Worm (Caenorhabditis elegans) whole organism, young adult: ENCODE measurements around the gene gbb-2.
A peak's percentile ranks its signal among the peaks of the same experiment; 100 is the strongest.

Source experiments
- C17E4.6 ChIP-seq: fragments of 200-800 bp; sonication (Bioruptor generic); IDR thresholded peaks from 2 replicates; pipeline ENCODE4 v1.3.6; 2022; ENCODE audit warnings: missing genetic modification reagents, missing genetic modification characterization, missing compliant biosample characterization
- D2030.7 ChIP-seq: fragments of 200-800 bp; sonication (Bioruptor generic); IDR thresholded peaks from 2 replicates; pipeline ENCODE4 v1.3.6; 2022; ENCODE audit warnings: missing genetic modification reagents, missing genetic modification characterization, missing compliant biosample characterization
- F37B4.10 ChIP-seq: fragments of 200-800 bp; sonication (Bioruptor generic); IDR thresholded peaks from 2 replicates; pipeline ENCODE4 v1.3.6; 2022; ENCODE audit warnings: missing genetic modification characterization, missing compliant biosample characterization
- Y56A3A.18 ChIP-seq: fragments of 200-800 bp; sonication (Bioruptor generic); IDR thresholded peaks from 2 replicates; pipeline ENCODE4 v1.3.6; 2022; ENCODE audit warnings: missing genetic modification reagents, missing genetic modification characterization, missing compliant biosample characterization
- Y67H2A.10 ChIP-seq: fragments of 200-800 bp; sonication (Bioruptor generic); conservative IDR thresholded peaks from 2 replicates; pipeline ENCODE4 v1.3.6; 2022; ENCODE audit warnings: missing genetic modification reagents, missing genetic modification characterization, missing compliant biosample characterization
- ama-1 ChIP-seq, 3 experiments: fragments of 150-350 bp in 1 of 3; sonication (generic microtip) in 2 of 3; optimal IDR thresholded peaks; 2 replicates each; lab custom pipeline; 2014 to 2018; ENCODE audit warnings: missing biosample characterization in 2 of 3, missing genetic modification characterization in 2 of 3, missing genetic modification reagents in 2 of 3
- aptf-3 ChIP-seq: fragments of 200-800 bp; sonication (Bioruptor generic); IDR thresholded peaks from 2 replicates; pipeline ENCODE4 v1.3.6; 2022; ENCODE audit warnings: missing genetic modification characterization, missing compliant biosample characterization
- attf-5 ChIP-seq: fragments of 200-800 bp; sonication (Bioruptor generic); optimal IDR thresholded peaks from 2 replicates; lab custom pipeline; 2018; ENCODE audit warnings: mild to moderate bottlenecking, missing genetic modification characterization, missing compliant biosample characterization
- ccch-3 ChIP-seq: fragments of 200-800 bp; sonication (Bioruptor generic); optimal IDR thresholded peaks from 2 replicates; lab custom pipeline; 2018; ENCODE audit warnings: mild to moderate bottlenecking, missing genetic modification characterization, missing compliant biosample characterization
- cebp-2 ChIP-seq: fragments of 200-800 bp; sonication (Bioruptor generic); IDR thresholded peaks from 2 replicates; pipeline ENCODE4 v1.3.6; 2022; ENCODE audit warnings: missing genetic modification characterization, missing compliant biosample characterization
- ceh-100 ChIP-seq: fragments of 200-800 bp; sonication (Bioruptor generic); IDR thresholded peaks from 2 replicates; pipeline ENCODE4 v1.3.6; 2022; ENCODE audit warnings: missing genetic modification reagents, missing genetic modification characterization, missing compliant biosample characterization
- ceh-40 ChIP-seq: fragments of 200-800 bp; sonication (Bioruptor generic); IDR thresholded peaks from 2 replicates; pipeline ENCODE4 v1.3.6; 2022; ENCODE audit warnings: missing genetic modification characterization, missing compliant biosample characterization
- ceh-91 ChIP-seq: fragments of 200-800 bp; sonication (Bioruptor generic); IDR thresholded peaks from 2 replicates; pipeline ENCODE4 v1.3.6; 2022; ENCODE audit warnings: missing genetic modification reagents, missing genetic modification characterization, missing compliant biosample characterization
- chd-7 ChIP-seq: sonication (generic microtip); optimal IDR thresholded peaks from 2 replicates; lab custom pipeline; 2016; ENCODE audit warnings: mild to moderate bottlenecking, missing genetic modification characterization, moderate library complexity, missing compliant biosample characterization
- egrh-3 ChIP-seq: fragments of 200-800 bp; sonication (Bioruptor generic); IDR thresholded peaks from 2 replicates; pipeline ENCODE4 v1.3.6; 2022; ENCODE audit warnings: missing genetic modification reagents, missing genetic modification characterization, missing compliant biosample characterization
- gei-17 ChIP-seq: fragments of 200-800 bp; sonication (Bioruptor generic); optimal IDR thresholded peaks from 2 replicates; lab custom pipeline; 2018; ENCODE audit warnings: mild to moderate bottlenecking, missing genetic modification characterization, missing compliant biosample characterization
- hrde-1 ChIP-seq: sonication (generic microtip); optimal IDR thresholded peaks from 2 replicates; lab custom pipeline; 2016; ENCODE audit warnings: missing genetic modification characterization, mild to moderate bottlenecking, missing compliant biosample characterization, moderate library complexity, missing genotype, missing genetic modification reagents, borderline replicate concordance
- let-607 ChIP-seq, 2 experiments: fragments of 200-800 bp in 1 of 2; sonication (Bioruptor generic) in 1 of 2; sonication (generic microtip) in 1 of 2; optimal IDR thresholded peaks; 2 replicates each; lab custom pipeline; 2016 to 2018; ENCODE audit warnings: mild to moderate bottlenecking in 2 of 2, missing compliant biosample characterization in 2 of 2, missing genetic modification characterization in 2 of 2, moderate library complexity in 2 of 2, missing genotype in 1 of 2
- lin-35 ChIP-seq, 3 experiments: fragments of 150-350 bp in 2 of 3; sonication (generic microtip) in 1 of 3; optimal IDR thresholded peaks; 2 replicates each; lab custom pipeline; 2014 to 2018; ENCODE audit warnings: missing biosample characterization in 3 of 3, missing genetic modification characterization in 3 of 3, missing genetic modification reagents in 3 of 3
- mxl-1 ChIP-seq: sonication (generic microtip); optimal IDR thresholded peaks from 2 replicates; lab custom pipeline; 2016; ENCODE audit warnings: missing genetic modification characterization, missing compliant biosample characterization
- nfya-1 ChIP-seq: sonication (generic microtip); optimal IDR thresholded peaks from 2 replicates; lab custom pipeline; 2017; ENCODE audit warnings: antibody characterized with exemption, missing compliant biosample characterization, missing genetic modification characterization, borderline replicate concordance; ENCODE audit not compliant: insufficient read depth
- nhr-179 ChIP-seq: sonication (generic microtip); optimal IDR thresholded peaks from 2 replicates; lab custom pipeline; 2016; ENCODE audit warnings: mild to moderate bottlenecking, missing genetic modification characterization, missing compliant biosample characterization
- nhr-80 ChIP-seq: sonication (generic microtip); optimal IDR thresholded peaks from 2 replicates; lab custom pipeline; 2016; ENCODE audit warnings: missing genetic modification characterization, missing compliant biosample characterization
- repo-1 ChIP-seq: sonication (generic microtip); optimal IDR thresholded peaks from 2 replicates; lab custom pipeline; 2017; ENCODE audit warnings: mild to moderate bottlenecking, missing genetic modification characterization, missing compliant biosample characterization
- rpc-1 ChIP-seq, 2 experiments: fragments of 150-350 bp in 1 of 2; sonication (generic microtip) in 1 of 2; optimal IDR thresholded peaks; 2 replicates each; lab custom pipeline; 2014 to 2018; ENCODE audit warnings: missing biosample characterization in 1 of 2, missing genetic modification characterization in 1 of 2, missing genetic modification reagents in 1 of 2, missing genotype in 1 of 2
- sdz-38 ChIP-seq: sonication (generic microtip); optimal IDR thresholded peaks from 2 replicates; lab custom pipeline; 2016; ENCODE audit warnings: missing genotype, missing genetic modification characterization, missing compliant biosample characterization
- snpc-1.3 ChIP-seq: sonication (generic microtip); optimal IDR thresholded peaks from 2 replicates; lab custom pipeline; 2017; ENCODE audit warnings: missing genetic modification characterization, mild to moderate bottlenecking, missing compliant biosample characterization, antibody characterized with exemption, moderate library complexity, missing genotype, missing genetic modification reagents; ENCODE audit not compliant: insufficient read depth
- unc-130 ChIP-seq: sonication (generic microtip); optimal IDR thresholded peaks from 2 replicates; lab custom pipeline; 2016; ENCODE audit warnings: missing genetic modification reagents, missing genetic modification characterization, missing compliant biosample characterization
- zfh-2 ChIP-seq: fragments of 200-800 bp; sonication (Bioruptor generic); conservative IDR thresholded peaks from 2 replicates; pipeline ENCODE4 v1.3.6; 2022; ENCODE audit warnings: missing genetic modification reagents, missing genetic modification characterization, missing compliant biosample characterization

gbb-2 gene

ce11 chrIV:4511259-4511890 is 4.8 kb upstream of the gbb-2 start, which contains the start of the genes rfth-1 and ZK180.8 (continued):
- no peak for TF ChIP-seq ama-1 (optimal IDR thresholded peaks at IDR 0.05; lab: Kevin White, UChicago)
- TF ChIP-seq ama-1 (GFP tag; optimal IDR thresholded peaks at IDR 0.05; lab: Kevin White, UChicago), result peak in 1 of 2 experiments; percentile 58
- TF ChIP-seq gei-17 (GFP tag; lab: Kevin White, UChicago), result peak; percentile 10
- no peak for TF ChIP-seq hrde-1 (tag; lab: Kevin White, UChicago)
- TF ChIP-seq chd-7 (tag; lab: Kevin White, UChicago), result peak; percentile 28
- TF ChIP-seq snpc-1.3 (tag; lab: Kevin White, UChicago), result no peak
- TF ChIP-seq repo-1 (tag; lab: Kevin White, UChicago), result peak; percentile 61
- no peak for TF ChIP-seq Y67H2A.10 (GFP tag; lab: Robert Waterston, UW)
- TF ChIP-seq, all 124 proteins: peak for 21

DNA sequence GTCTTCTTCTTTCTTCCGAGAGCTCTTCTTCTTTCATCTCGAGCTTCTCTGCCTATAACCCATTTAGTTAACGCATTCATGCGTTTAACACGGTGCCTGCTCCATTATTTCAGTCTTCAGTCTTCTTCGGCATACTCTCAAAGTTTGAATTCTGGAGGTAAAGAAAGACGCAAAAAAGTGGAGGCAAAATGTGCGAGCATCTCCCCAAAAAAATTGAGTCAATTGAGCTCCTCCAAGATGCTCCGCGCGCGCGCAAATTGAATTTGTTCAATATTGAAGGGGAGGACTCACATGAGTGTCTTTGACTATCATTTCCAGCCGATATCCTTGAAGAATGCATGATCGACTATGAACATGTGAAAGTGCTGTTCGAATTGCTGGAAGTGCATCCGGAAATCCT is 1.5 kb downstream of the gbb-2 start:
- no peak for TF ChIP-seq attf-5 (GFP tag; lab: Kevin White, UChicago)
- TF ChIP-seq F37B4.10 (GFP tag; lab: Robert Waterston, UW), result no peak
- no peak for TF ChIP-seq lin-35 (GFP tag; optimal IDR thresholded peaks at IDR 0.05; lab: Kevin White, UChicago)
- no peak for TF ChIP-seq let-607 (tag; optimal IDR thresholded peaks at IDR 0.05; lab: Kevin White, UChicago)
- no peak for TF ChIP-seq nfya-1 (tag; lab: Kevin White, UChicago)
- TF ChIP-seq ceh-40 (GFP tag; lab: Robert Waterston, UW), result no peak
- no peak for TF ChIP-seq ceh-100 (GFP tag; lab: Robert Waterston, UW)
- no peak for TF ChIP-seq C17E4.6 (GFP tag; lab: Robert Waterston, UW)
- TF ChIP-seq ccch-3 (GFP tag; lab: Kevin White, UChicago), result no peak
- no peak for TF ChIP-seq sdz-38 (tag; lab: Kevin White, UChicago)
- no peak for TF ChIP-seq rpc-1 (optimal IDR thresholded peaks at IDR 0.05; lab: Kevin White, UChicago)
- TF ChIP-seq rpc-1 (tag; optimal IDR thresholded peaks at IDR 0.05; lab: Kevin White, UChicago), result no peak
- no peak for TF ChIP-seq aptf-3 (GFP tag; lab: Robert Waterston, UW)
- TF ChIP-seq, all 124 proteins: peak for 0

DNA sequence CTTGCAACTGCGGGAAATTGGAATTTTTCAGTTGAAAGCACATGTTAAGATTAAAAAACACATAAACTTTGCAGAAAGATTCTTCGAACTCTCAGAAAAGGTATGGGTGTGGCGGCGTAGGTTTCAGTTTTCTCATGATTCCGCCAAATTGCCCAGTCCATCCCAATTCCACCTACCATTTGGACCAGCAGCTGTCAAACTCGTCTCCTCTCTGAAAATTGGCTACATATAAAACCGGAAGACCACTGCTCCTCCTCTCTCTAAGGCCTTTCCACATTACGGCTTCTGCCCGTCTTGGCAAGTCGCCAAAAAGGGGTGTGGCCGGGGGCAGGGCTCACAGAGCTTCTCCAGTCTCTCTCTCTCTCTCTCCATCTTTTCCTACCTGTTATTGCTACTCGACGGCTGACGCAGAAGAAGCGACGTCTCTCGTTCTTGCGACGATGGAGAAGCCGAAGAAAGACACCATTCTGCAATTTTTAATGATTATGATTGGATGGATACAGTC is 16.3 kb downstream of the gbb-2 start, which contains the start of gene ZK180.7:
Gene ZK180.7 (plus strand): TSS at position 395 of the 505 bp plus-strand sequence.
- TF ChIP-seq ceh-91 (GFP tag; lab: Robert Waterston, UW) (no peak), hrde-1 (tag; lab: Kevin White, UChicago) (no peak), egrh-3 (GFP tag; lab: Robert Waterston, UW) (peak; percentile 21; the same call in 1 of the 2 replicates), unc-130 (no peak), zfh-2 (peak; percentile 76), Y56A3A.18 (GFP tag; lab: Robert Waterston, UW) (no peak), mxl-1 (tag; lab: Kevin White, UChicago) (no peak)
- TF ChIP-seq, all 124 proteins: peak for 2

DNA sequence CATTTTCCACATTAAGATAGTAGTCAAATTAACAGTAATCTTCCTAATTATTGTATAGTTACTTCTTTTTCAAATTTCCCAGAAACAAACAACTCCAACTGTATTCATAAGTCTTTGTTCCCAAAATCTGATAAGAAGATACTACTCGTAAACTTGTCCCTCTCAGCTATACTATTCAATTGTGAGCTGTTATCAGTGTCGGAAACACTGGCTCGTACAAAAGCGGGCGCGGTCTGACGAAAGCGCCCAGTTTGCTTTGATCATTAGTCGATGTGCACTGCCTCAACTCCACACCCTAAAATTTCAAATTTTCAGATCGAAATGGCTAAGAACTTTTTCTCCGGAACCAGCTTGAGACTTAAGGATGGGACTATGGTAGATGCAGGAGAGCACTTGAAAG is 19.8 kb downstream of the gbb-2 start, which contains the start of gene trx-3:
Gene trx-3 (plus strand): TSS at position 291 of the 400 bp plus-strand sequence.
- TF ChIP-seq nfya-1 (tag; lab: Kevin White, UChicago), result no peak
- no peak for TF ChIP-seq nhr-179 (tag; lab: Kevin White, UChicago)
- peak; percentile 53 for TF ChIP-seq nhr-80

- TF ChIP-seq nhr-80 (peak; percentile 57), D2030.7 (no peak), cebp-2 (GFP tag; lab: Robert Waterston, UW) (no peak), repo-1 (tag; lab: Kevin White, UChicago) (no peak)
Measured at ce11 chrIV:4484555-4484954, 22.0 kb downstream of the gbb-2 start.
